Worm (Caenorhabditis elegans): ENCODE data around the gene elo-3.

The elo-3 gene

DNA sequence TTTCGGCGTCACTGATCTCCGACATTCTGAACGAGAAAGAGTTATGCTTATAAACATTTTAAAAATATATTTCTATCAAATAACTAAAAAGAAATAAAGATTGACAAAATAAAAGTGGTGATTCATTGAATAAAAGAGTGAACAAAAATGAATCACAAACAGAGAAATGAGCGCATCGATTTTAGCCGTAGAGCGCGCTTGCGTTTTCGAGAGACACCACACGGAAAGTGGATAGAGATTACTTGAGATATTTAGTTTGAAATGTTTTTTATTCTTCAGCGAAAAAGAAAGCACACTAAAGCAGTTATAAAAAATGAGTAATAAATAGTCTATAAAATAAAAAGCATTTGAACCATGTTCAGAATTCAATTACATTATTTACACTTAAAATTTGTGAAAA is 7.3 kb upstream of the elo-3 start, which contains the start of gene cap-1:
TSS of gene cap-1 (minus strand) at position 26 of the 400 bp plus-strand sequence.
- TF ChIP-seq hlh-13 (GFP tag; optimal IDR thresholded peaks at IDR 0.05) (no peak), ceh-22 (tag; optimal IDR thresholded peaks at IDR 0.05) (no peak), pha-2 (tag; optimal IDR thresholded peaks at IDR 0.05) (no peak), nhr-11 (tag; optimal IDR thresholded peaks at IDR 0.05) (no peak), hlh-30 (tag; optimal IDR thresholded peaks at IDR 0.05; ENCODE audit: insufficient read depth) (no peak), sox-4 (tag; optimal IDR thresholded peaks at IDR 0.05) (no peak), fax-1 (tag; optimal IDR thresholded peaks at IDR 0.05) (peak; percentile 63), pax-1 (tag; optimal IDR thresholded peaks at IDR 0.05) (no peak), F13H6.1 (tag; optimal IDR thresholded peaks at IDR 0.05) (no peak), sox-2 (GFP tag; IDR thresholded peaks at IDR 0.05) (no peak), elt-2 (tag; optimal IDR thresholded peaks at IDR 0.05) (peak; percentile 43), ceh-18 (tag; optimal IDR thresholded peaks at IDR 0.05) (peak; percentile 21), tbx-7 (tag; optimal IDR thresholded peaks at IDR 0.05) (no peak), ama-1 (optimal IDR thresholded peaks at IDR 0.05) (no peak), ceh-30 (tag; optimal IDR thresholded peaks at IDR 0.05) (no peak), ceh-9 (tag; optimal IDR thresholded peaks at IDR 0.05) (no peak), lim-6 (tag; optimal IDR thresholded peaks at IDR 0.05) (no peak), ahr-1 (tag; optimal IDR thresholded peaks at IDR 0.05) (no peak), lin-11 (tag; optimal IDR thresholded peaks at IDR 0.05) (no peak), pat-9 (tag; optimal IDR thresholded peaks at IDR 0.05) (no peak), ets-4 (tag; optimal IDR thresholded peaks at IDR 0.05) (peak; percentile 54), fkh-10 (GFP tag; optimal IDR thresholded peaks at IDR 0.05) (no peak), sdc-2 (tag; optimal IDR thresholded peaks at IDR 0.05) (no peak), rnt-1 (tag; optimal IDR thresholded peaks at IDR 0.05) (peak; percentile 47), odd-2 (tag; optimal IDR thresholded peaks at IDR 0.05) (no peak), syd-9 (tag; optimal IDR thresholded peaks at IDR 0.05) (no peak), fkh-6 (tag; optimal IDR thresholded peaks at IDR 0.05) (no peak), ceh-48 (tag; optimal IDR thresholded peaks at IDR 0.05) (peak; percentile 95), ceh-45 (GFP tag; IDR thresholded peaks at IDR 0.05) (no peak), C08G9.2 (tag; optimal IDR thresholded peaks at IDR 0.05) (peak; percentile 40), ttx-3 (tag; optimal IDR thresholded peaks at IDR 0.05) (no peak), ceh-19 (GFP tag; optimal IDR thresholded peaks at IDR 0.05) (no peak), elt-4 (tag; optimal IDR thresholded peaks at IDR 0.05) (no peak), unc-55 (GFP tag; optimal IDR thresholded peaks at IDR 0.05) (no peak), ceh-6 (GFP tag; optimal IDR thresholded peaks at IDR 0.05) (no peak), K02D7.2 (tag; optimal IDR thresholded peaks at IDR 0.05) (no peak), ceh-31 (tag; optimal IDR thresholded peaks at IDR 0.05) (peak; percentile 90), unc-86 (tag; optimal IDR thresholded peaks at IDR 0.05) (peak; percentile 3), mec-3 (tag; optimal IDR thresholded peaks at IDR 0.05; ENCODE audit: borderline replicate concordance) (no peak), hlh-15 (tag; optimal IDR thresholded peaks at IDR 0.05) (no peak), unc-3 (GFP tag; conservative IDR thresholded peaks at IDR 0.05) (no peak), unc-3 (tag; optimal IDR thresholded peaks at IDR 0.05) (peak; percentile 37), tbx-2 (tag; optimal IDR thresholded peaks at IDR 0.05) (peak; percentile 79), T23F11.4 (GFP tag; optimal IDR thresholded peaks at IDR 0.05) (no peak), nhr-232 (tag; optimal IDR thresholded peaks at IDR 0.05) (no peak), ceh-2 (tag; optimal IDR thresholded peaks at IDR 0.05) (peak; percentile 46), pag-3 (tag; optimal IDR thresholded peaks at IDR 0.05; ENCODE audit: borderline replicate concordance) (no peak), C38D4.7 (GFP tag; optimal IDR thresholded peaks at IDR 0.05) (no peak), ceh-24 (tag; optimal IDR thresholded peaks at IDR 0.05) (no peak), npax-4 (tag; optimal IDR thresholded peaks at IDR 0.05) (no peak), ceh-34 (tag; optimal IDR thresholded peaks at IDR 0.05) (peak; percentile 61), ztf-16 (tag; optimal IDR thresholded peaks at IDR 0.05) (no peak), che-1 (tag; optimal IDR thresholded peaks at IDR 0.05) (no peak), ceh-14 (tag; optimal IDR thresholded peaks at IDR 0.05) (peak; percentile 62), ref-2 (tag; optimal IDR thresholded peaks at IDR 0.05) (no peak)

Measured in whole organism, late embryonic.